Worm (Caenorhabditis elegans): ENCODE results near the gene tag-52.

Gene tag-52

DNA sequence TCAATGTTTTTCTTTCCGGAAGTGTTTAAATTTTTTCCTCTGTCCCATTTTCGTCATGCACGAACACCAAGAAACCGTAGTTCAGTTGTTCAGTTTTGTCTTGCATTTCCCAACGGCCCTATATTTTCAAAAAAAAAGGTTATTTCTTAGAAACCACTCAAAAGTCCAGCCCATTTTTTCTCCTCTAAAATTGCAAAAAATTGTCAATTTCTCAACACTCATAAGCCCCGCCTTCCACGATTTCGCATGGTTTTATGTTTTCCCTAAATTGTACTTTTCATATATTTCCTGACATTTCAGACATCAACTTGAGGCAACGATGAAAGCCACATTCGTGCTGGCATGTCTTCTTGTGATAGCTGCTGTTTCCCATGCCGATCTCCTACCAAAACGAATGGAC is 48.9 kb upstream of the tag-52 start, which contains the start of gene nlp-1:
TSS of gene nlp-1 (plus strand) at position 301 of the 400 bp plus-strand sequence.
- TF ChIP-seq fos-1 (tag; optimal IDR thresholded peaks at IDR 0.05): no peak
- TF ChIP-seq ceh-8 (GFP tag; optimal IDR thresholded peaks at IDR 0.05): no peak
- TF ChIP-seq rnt-1 (tag; optimal IDR thresholded peaks at IDR 0.05): no peak
- no peak for TF ChIP-seq C04F5.9 (tag; optimal IDR thresholded peaks at IDR 0.05)
- no peak for TF ChIP-seq nhr-11 (tag; optimal IDR thresholded peaks at IDR 0.05)
- no peak for TF ChIP-seq lin-39 (tag; optimal IDR thresholded peaks at IDR 0.05)
- TF ChIP-seq aha-1 (tag; optimal IDR thresholded peaks at IDR 0.05): no peak
- TF ChIP-seq lin-13 (GFP tag; optimal IDR thresholded peaks at IDR 0.05): no peak

DNA sequence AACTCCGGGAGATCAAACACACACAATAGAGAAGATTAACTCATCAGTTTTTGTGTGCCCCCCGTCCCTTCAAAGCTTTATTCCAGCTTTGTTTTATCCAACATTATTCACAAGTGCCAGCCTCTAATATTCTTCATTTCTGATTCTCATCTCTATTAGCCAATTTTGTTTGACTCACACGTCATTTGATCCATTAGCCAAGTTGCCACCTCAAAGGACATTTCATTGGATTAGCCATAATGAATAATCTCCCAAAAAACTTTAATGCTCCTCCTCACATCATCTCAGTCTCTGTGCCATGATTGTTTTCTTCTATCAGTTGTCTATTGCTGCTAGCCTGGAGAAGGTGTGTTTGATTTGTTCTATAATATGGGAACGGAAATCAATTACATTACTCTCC is 47.1 kb upstream of the tag-52 start:
- TF ChIP-seq unc-86 (tag; optimal IDR thresholded peaks at IDR 0.05): no peak
- TF ChIP-seq skn-1 (tag; optimal IDR thresholded peaks at IDR 0.05): no peak
- TF ChIP-seq ceh-8 (GFP tag; optimal IDR thresholded peaks at IDR 0.05): peak; percentile 72
- no peak for TF ChIP-seq pqm-1 (tag; optimal IDR thresholded peaks at IDR 0.05)
- no peak for TF ChIP-seq lin-15B (tag; optimal IDR thresholded peaks at IDR 0.05)
- TF ChIP-seq fkh-10 (GFP tag; optimal IDR thresholded peaks at IDR 0.05): no peak
- TF ChIP-seq dsc-1 (tag; optimal IDR thresholded peaks at IDR 0.05): peak; percentile 86
- no peak for TF ChIP-seq tbx-2 (tag; optimal IDR thresholded peaks at IDR 0.05)
- TF ChIP-seq hlh-4 (tag; optimal IDR thresholded peaks at IDR 0.05): no peak
- TF ChIP-seq unc-98 (GFP tag; IDR thresholded peaks at IDR 0.05): no peak
- no peak for TF ChIP-seq fkh-8 (tag; optimal IDR thresholded peaks at IDR 0.05)

DNA sequence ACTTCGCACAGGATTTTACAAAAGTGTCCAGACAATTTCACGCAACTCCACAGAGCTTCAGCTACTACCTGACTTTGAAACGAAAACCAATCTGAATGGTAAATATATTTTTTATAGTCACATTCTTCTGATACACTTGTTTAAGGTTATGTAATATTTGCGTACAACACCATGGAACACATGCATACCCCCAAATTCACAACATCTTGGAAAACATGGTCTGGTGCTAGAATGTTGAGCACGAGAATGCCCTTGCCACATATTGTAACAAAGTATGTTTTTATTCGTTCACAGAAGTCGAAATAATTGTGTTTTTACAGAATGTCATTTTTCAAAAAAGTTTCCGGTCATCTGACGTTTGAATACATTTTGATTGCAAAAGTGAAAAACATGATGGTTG is 37.5 kb upstream of the tag-52 start:
- no peak for TF ChIP-seq pag-3 (tag; optimal IDR thresholded peaks at IDR 0.05; ENCODE audit: borderline replicate concordance, insufficient read depth)
- no peak for TF ChIP-seq ztf-4 (tag; optimal IDR thresholded peaks at IDR 0.05)
- TF ChIP-seq unc-86 (tag; optimal IDR thresholded peaks at IDR 0.05): no peak
- TF ChIP-seq tlp-1 (tag; optimal IDR thresholded peaks at IDR 0.05): no peak
- TF ChIP-seq nhr-84 (tag; optimal IDR thresholded peaks at IDR 0.05): no peak
- no peak for TF ChIP-seq unc-62 (GFP tag; optimal IDR thresholded peaks at IDR 0.05)
- TF ChIP-seq lin-14 (GFP tag; optimal IDR thresholded peaks at IDR 0.05): no peak
- no peak for TF ChIP-seq sup-37 (GFP tag; optimal IDR thresholded peaks at IDR 0.05)
- no peak for TF ChIP-seq unc-130 (tag; optimal IDR thresholded peaks at IDR 0.05)
- no peak for TF ChIP-seq dsc-1 (tag; optimal IDR thresholded peaks at IDR 0.05)
- TF ChIP-seq nhr-85 (tag): no peak
- no peak for TF ChIP-seq hlh-4 (tag; optimal IDR thresholded peaks at IDR 0.05)
- no peak for TF ChIP-seq snu-23 (GFP tag; optimal IDR thresholded peaks at IDR 0.05)

DNA sequence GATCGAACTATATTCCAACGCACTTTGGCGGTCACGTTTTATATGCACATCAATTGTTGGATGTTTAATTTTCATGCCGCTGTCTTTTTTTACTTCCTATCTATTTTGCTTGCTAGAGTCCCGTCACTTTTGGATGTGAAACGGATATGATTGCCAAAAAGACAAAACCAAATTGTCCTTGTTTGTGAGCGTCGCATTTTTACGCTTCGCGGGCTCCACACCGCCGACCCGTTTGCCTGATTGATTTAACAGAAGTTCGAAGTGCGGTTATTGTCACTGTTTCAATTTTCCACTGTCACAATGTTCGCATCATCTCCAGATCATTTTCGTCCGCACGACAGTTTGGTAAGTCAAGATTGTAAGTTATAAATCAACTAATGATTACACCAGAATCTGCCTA is 36.4 kb upstream of the tag-52 start, which contains the start of gene C01C4.2:
TSS of gene C01C4.2 (plus strand) at position 301 of the 400 bp plus-strand sequence.
- TF ChIP-seq elt-2 (tag; optimal IDR thresholded peaks at IDR 0.05) (no peak), swsn-7 (tag; optimal IDR thresholded peaks at IDR 0.05) (no peak), pax-3 (tag; optimal IDR thresholded peaks at IDR 0.05) (no peak), egl-13 (tag; optimal IDR thresholded peaks at IDR 0.05) (no peak), zip-4 (GFP tag; optimal IDR thresholded peaks at IDR 0.05) (no peak), dpl-1 (GFP tag; optimal IDR thresholded peaks at IDR 0.05) (no peak)

DNA sequence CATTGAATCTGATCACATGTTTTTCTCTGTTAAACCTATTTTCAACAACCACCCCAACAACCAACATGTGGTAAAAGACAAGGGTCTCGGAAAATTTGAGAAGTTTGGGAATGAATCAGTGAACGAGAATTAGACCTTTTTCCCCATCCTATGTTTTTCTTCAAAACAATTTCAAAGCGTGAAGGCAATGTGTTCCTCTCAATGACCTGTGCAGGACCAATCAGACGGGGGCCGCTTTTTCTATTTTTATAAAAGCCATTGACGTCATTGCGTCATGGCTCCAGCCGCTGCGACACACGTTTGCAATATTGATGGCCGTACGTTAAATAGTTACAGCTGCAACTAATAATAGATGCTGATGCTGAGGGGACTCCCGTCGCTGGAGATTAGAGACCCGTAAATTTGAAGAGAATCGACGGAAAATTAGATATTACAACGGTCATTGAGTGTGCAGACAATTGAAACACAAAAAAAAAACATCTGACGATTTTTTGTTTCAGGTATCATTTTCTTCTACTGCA is 33.3 kb upstream of the tag-52 start:
- TF ChIP-seq rnt-1 (tag; optimal IDR thresholded peaks at IDR 0.05) (peak; percentile 30), nhr-71 (tag; optimal IDR thresholded peaks at IDR 0.05) (peak; percentile 59), nhr-85 (tag) (peak; percentile 34), efl-3 (GFP tag; optimal IDR thresholded peaks at IDR 0.05) (no peak), nhr-19 (GFP tag; conservative IDR thresholded peaks at IDR 0.05) (no peak), fkh-4 (tag; optimal IDR thresholded peaks at IDR 0.05; ENCODE audit: borderline replicate concordance) (peak; percentile 95), nhr-237 (tag; optimal IDR thresholded peaks at IDR 0.05) (no peak), lin-14 (GFP tag; optimal IDR thresholded peaks at IDR 0.05) (peak; percentile 40), sup-37 (GFP tag; optimal IDR thresholded peaks at IDR 0.05) (no peak), dsc-1 (tag; optimal IDR thresholded peaks at IDR 0.05) (peak; percentile 99)
